Worm (Caenorhabditis elegans) whole organism, L4 larva: ENCODE results near the gene cgp-1.

Source experiments
- D1046.2 ChIP-seq: fragments of 200-800 bp; sonication (Bioruptor generic); IDR thresholded peaks from 2 replicates; pipeline ENCODE4 v1.3.6; 2022; ENCODE audit warnings: missing genetic modification characterization, missing compliant biosample characterization
- F10B5.3 ChIP-seq: sonication (generic microtip); optimal IDR thresholded peaks from 2 replicates; lab custom pipeline; 2016; ENCODE audit warnings: mild to moderate bottlenecking, missing genetic modification characterization, missing compliant biosample characterization
- F49E8.2 ChIP-seq: sonication (generic microtip); optimal IDR thresholded peaks from 2 replicates; lab custom pipeline; 2016; ENCODE audit warnings: missing compliant biosample characterization, mild to moderate bottlenecking, missing genetic modification characterization, borderline replicate concordance
- R02D3.7 ChIP-seq: fragments of 150-350 bp; sonication (generic microtip); optimal IDR thresholded peaks from 3 replicates; lab custom pipeline; 2014; ENCODE audit warnings: missing biosample characterization, missing genetic modification characterization
- Y105C5A.15 ChIP-seq: fragments of 200-800 bp; sonication (Bioruptor generic); IDR thresholded peaks from 2 replicates; pipeline ENCODE4 v1.3.6; 2022; ENCODE audit warnings: missing genetic modification characterization, missing compliant biosample characterization
- Y5F2A.4 ChIP-seq: fragments of 200-800 bp; sonication (Bioruptor generic); optimal IDR thresholded peaks from 2 replicates; lab custom pipeline; 2018; ENCODE audit warnings: mild to moderate bottlenecking, missing genetic modification characterization, missing compliant biosample characterization
- Y75B8A.6 ChIP-seq: fragments of 200-800 bp; sonication (Bioruptor generic); IDR thresholded peaks from 2 replicates; pipeline ENCODE4 v1.3.6; 2022; ENCODE audit warnings: missing genetic modification reagents, missing genetic modification characterization, missing compliant biosample characterization
- ZK546.5 ChIP-seq, 2 experiments: sonication (generic microtip); optimal IDR thresholded peaks; 2 replicates each; lab custom pipeline; 2017; ENCODE audit warnings: missing biosample characterization in 2 of 2, missing genetic modification characterization in 2 of 2
- aha-1 ChIP-seq: fragments of 150-350 bp; peaks from one replicate; lab custom pipeline; 2014; ENCODE audit warnings: missing biosample characterization, missing genetic modification characterization
- arid-1 ChIP-seq: fragments of 200-800 bp; sonication (Bioruptor generic); conservative IDR thresholded peaks from 2 replicates; pipeline ENCODE4 v1.3.6; 2022; ENCODE audit warnings: missing genetic modification reagents, missing genetic modification characterization, missing compliant biosample characterization
- ceh-28 ChIP-seq: fragments of 150-350 bp; optimal IDR thresholded peaks from 2 replicates; lab custom pipeline; 2014; ENCODE audit warnings: missing biosample characterization, missing genetic modification reagents, missing genetic modification characterization
- ceh-44 ChIP-seq: fragments of 200-800 bp; sonication (Bioruptor generic); IDR thresholded peaks from 2 replicates; pipeline ENCODE4 v1.3.6; 2022; ENCODE audit warnings: missing genetic modification reagents, missing genetic modification characterization, missing compliant biosample characterization
- ceh-62 ChIP-seq: sonication (generic microtip); optimal IDR thresholded peaks from 2 replicates; lab custom pipeline; 2017; ENCODE audit warnings: missing biosample characterization, missing genetic modification characterization
- ces-1 ChIP-seq: fragments of 150-350 bp; sonication (generic microtip); optimal IDR thresholded peaks from 4 replicates; lab custom pipeline; 2014; ENCODE audit warnings: missing biosample characterization, missing genetic modification reagents, missing genetic modification characterization
- daf-16 ChIP-seq, 3 experiments: sonication (generic microtip); optimal IDR thresholded peaks; 2 replicates each; lab custom pipeline; 2016 to 2017; ENCODE audit warnings: missing genetic modification characterization in 3 of 3, missing genetic modification reagents in 3 of 3, mild to moderate bottlenecking in 2 of 3, missing compliant biosample characterization in 2 of 3, missing biosample characterization in 1 of 3, moderate library complexity in 1 of 3
- dmd-8 ChIP-seq: fragments of 200-800 bp; sonication (Bioruptor generic); IDR thresholded peaks from 2 replicates; pipeline ENCODE4 v1.3.6; 2022; ENCODE audit warnings: missing genetic modification characterization, missing compliant biosample characterization
- dmd-9 ChIP-seq: fragments of 200-800 bp; sonication (Bioruptor generic); IDR thresholded peaks from 2 replicates; pipeline ENCODE4 v1.3.6; 2022; ENCODE audit warnings: missing genetic modification reagents, missing genetic modification characterization, missing compliant biosample characterization
- dpl-1 ChIP-seq: fragments of 150-350 bp; optimal IDR thresholded peaks from 2 replicates; lab custom pipeline; 2014; ENCODE audit warnings: missing biosample characterization, missing genetic modification reagents, missing genetic modification characterization
- dve-1 ChIP-seq: sonication (generic microtip); optimal IDR thresholded peaks from 2 replicates; lab custom pipeline; 2017; ENCODE audit warnings: antibody characterized with exemption, mild to moderate bottlenecking, missing genetic modification characterization, missing compliant biosample characterization; ENCODE audit not compliant: insufficient read depth
- egl-43 ChIP-seq: fragments of 200-800 bp; sonication (Bioruptor generic); IDR thresholded peaks from 2 replicates; pipeline ENCODE4 v1.3.6; 2022; ENCODE audit warnings: missing genetic modification reagents, missing genetic modification characterization, missing compliant biosample characterization
- fkh-10 ChIP-seq: fragments of 150-350 bp; optimal IDR thresholded peaks from 2 replicates; lab custom pipeline; 2014; ENCODE audit warnings: missing biosample characterization, missing genetic modification reagents, missing genetic modification characterization
- fos-1 ChIP-seq: fragments of 150-350 bp; optimal IDR thresholded peaks from 2 replicates; lab custom pipeline; 2014; ENCODE audit warnings: missing biosample characterization, missing genetic modification characterization
- hif-1 ChIP-seq, 2 experiments: sonication (generic microtip); optimal IDR thresholded peaks; 2 replicates each; lab custom pipeline; 2016 to 2017; ENCODE audit warnings: missing compliant biosample characterization in 2 of 2, missing genetic modification characterization in 2 of 2, missing genetic modification reagents in 2 of 2, missing genotype in 2 of 2, mild to moderate bottlenecking in 1 of 2
- hlh-11 ChIP-seq: fragments of 200-800 bp; sonication (Bioruptor generic); optimal IDR thresholded peaks from 2 replicates; lab custom pipeline; 2018; ENCODE audit warnings: mild to moderate bottlenecking, missing genetic modification characterization, missing compliant biosample characterization
- lin-15B ChIP-seq: fragments of 150-350 bp; sonication (generic microtip); optimal IDR thresholded peaks from 3 replicates; lab custom pipeline; 2014; ENCODE audit warnings: missing biosample characterization, missing genetic modification characterization
- lin-38 ChIP-seq: fragments of 200-800 bp; sonication (Bioruptor generic); IDR thresholded peaks from 2 replicates; pipeline ENCODE4 v1.3.6; 2022; ENCODE audit warnings: missing genetic modification reagents, missing genetic modification characterization, missing compliant biosample characterization
- lin-39 ChIP-seq: fragments of 150-350 bp; optimal IDR thresholded peaks from 2 replicates; lab custom pipeline; 2014; ENCODE audit warnings: missing biosample characterization, missing genetic modification reagents, missing genetic modification characterization
- lir-3 ChIP-seq: sonication (generic microtip); optimal IDR thresholded peaks from 2 replicates; lab custom pipeline; 2016; ENCODE audit warnings: mild to moderate bottlenecking, missing genetic modification characterization, missing compliant biosample characterization
- lsy-2 ChIP-seq, 2 experiments: fragments of 150-350 bp in 1 of 2; sonication (generic microtip) in 1 of 2; optimal IDR thresholded peaks; 2 replicates each; lab custom pipeline; 2014 to 2017; ENCODE audit warnings: missing biosample characterization in 2 of 2, missing genetic modification characterization in 2 of 2
- madf-9 ChIP-seq: fragments of 200-800 bp; sonication (Bioruptor generic); conservative IDR thresholded peaks from 2 replicates; pipeline ENCODE4 v1.3.6; 2022; ENCODE audit warnings: missing genetic modification reagents, missing genetic modification characterization, missing compliant biosample characterization
- mdl-1 ChIP-seq, 2 experiments: fragments of 150-350 bp in 1 of 2; sonication (generic microtip) in 1 of 2; optimal IDR thresholded peaks; 2 replicates each; lab custom pipeline; 2014 to 2017; ENCODE audit warnings: missing biosample characterization in 2 of 2, missing genetic modification characterization in 2 of 2
- mes-2 ChIP-seq: sonication (generic microtip); optimal IDR thresholded peaks from 2 replicates; lab custom pipeline; 2016; ENCODE audit warnings: missing genotype, mild to moderate bottlenecking, missing genetic modification characterization, missing compliant biosample characterization; ENCODE audit not compliant: poor library complexity, severe bottlenecking
- mxl-2 ChIP-seq: fragments of 200-800 bp; sonication (Bioruptor generic); conservative IDR thresholded peaks from 2 replicates; pipeline ENCODE4 v1.3.6; 2022; ENCODE audit warnings: missing genetic modification reagents, missing genetic modification characterization, missing compliant biosample characterization
- nhr-111 ChIP-seq: fragments of 200-800 bp; sonication (Bioruptor generic); optimal IDR thresholded peaks from 2 replicates; lab custom pipeline; 2018; ENCODE audit warnings: mild to moderate bottlenecking, missing genetic modification characterization, missing compliant biosample characterization
- nhr-25 ChIP-seq: sonication (generic microtip); optimal IDR thresholded peaks from 2 replicates; lab custom pipeline; 2017; ENCODE audit warnings: missing genetic modification characterization, mild to moderate bottlenecking, missing compliant biosample characterization, antibody characterized with exemption, moderate library complexity, borderline replicate concordance; ENCODE audit not compliant: insufficient read depth
- nhr-28 ChIP-seq: fragments of 150-350 bp; optimal IDR thresholded peaks from 2 replicates; lab custom pipeline; 2014; ENCODE audit warnings: missing biosample characterization, missing genetic modification characterization
- nhr-76 ChIP-seq: fragments of 150-350 bp; optimal IDR thresholded peaks from 2 replicates; lab custom pipeline; 2014; ENCODE audit warnings: missing biosample characterization, missing genetic modification characterization
- pha-4 ChIP-seq, 2 experiments: fragments of 150-350 bp in 1 of 2; fragments of 200-800 bp in 1 of 2; sonication (Bioruptor generic) in 1 of 2; IDR thresholded peaks in 1 of 2; optimal IDR thresholded peaks in 1 of 2; 2 replicates each; pipeline versions ENCODE4 v1.3.6 to Lab custom; 2014 to 2022; ENCODE audit warnings: missing genetic modification characterization in 2 of 2, missing genetic modification reagents in 2 of 2, missing biosample characterization in 1 of 2, missing compliant biosample characterization in 1 of 2
- saeg-2 ChIP-seq: fragments of 200-800 bp; sonication (Bioruptor generic); IDR thresholded peaks from 2 replicates; pipeline ENCODE4 v1.3.6; 2022; ENCODE audit warnings: missing genetic modification reagents, missing genetic modification characterization, missing compliant biosample characterization
- sdz-12 ChIP-seq: fragments of 200-800 bp; sonication (Bioruptor generic); optimal IDR thresholded peaks from 2 replicates; lab custom pipeline; 2018; ENCODE audit warnings: mild to moderate bottlenecking, missing genetic modification characterization, missing compliant biosample characterization
- skn-1 ChIP-seq: fragments of 150-350 bp; optimal IDR thresholded peaks from 2 replicates; lab custom pipeline; 2014; ENCODE audit warnings: missing biosample characterization, missing genetic modification characterization
- snpc-1.2 ChIP-seq: fragments of 200-800 bp; sonication (Bioruptor generic); IDR thresholded peaks from 2 replicates; pipeline ENCODE4 v1.3.6; 2022; ENCODE audit warnings: missing genetic modification reagents, missing genetic modification characterization, missing compliant biosample characterization
- tra-1 ChIP-seq: fragments of 200-800 bp; sonication (Bioruptor generic); IDR thresholded peaks from 2 replicates; pipeline ENCODE4 v1.3.6; 2022; ENCODE audit warnings: missing genetic modification reagents, missing genetic modification characterization, missing compliant biosample characterization
- unc-130 ChIP-seq: sonication (generic microtip); optimal IDR thresholded peaks from 2 replicates; lab custom pipeline; 2016; ENCODE audit warnings: missing genetic modification reagents, missing genetic modification characterization, missing compliant biosample characterization
- unc-39 ChIP-seq: sonication (generic microtip); optimal IDR thresholded peaks from 2 replicates; lab custom pipeline; 2017; ENCODE audit warnings: missing biosample characterization, missing genetic modification characterization
- unc-62 ChIP-seq, 3 experiments: fragments of 150-350 bp in 1 of 3; sonication (generic microtip); optimal IDR thresholded peaks in 2 of 3; peaks in 1 of 3; 1 replicate in 1 of 3; 2 replicates in 2 of 3; lab custom pipeline; 2014 to 2017; ENCODE audit warnings: missing biosample characterization in 3 of 3, missing genetic modification characterization in 3 of 3, missing genetic modification reagents in 3 of 3, missing genotype in 1 of 3
- zfp-2 ChIP-seq: sonication (generic microtip); optimal IDR thresholded peaks from 2 replicates; lab custom pipeline; 2016; ENCODE audit warnings: mild to moderate bottlenecking, missing genetic modification characterization, missing compliant biosample characterization

The cgp-1 gene

ce11 chrV:123915-124314 lies 1.3 kb upstream of the cgp-1 start (continued):
- TF ChIP-seq pha-4 (GFP tag; IDR thresholded peaks at IDR 0.05; lab: Robert Waterston, UW) (no peak), pha-4 (tag; optimal IDR thresholded peaks at IDR 0.05; lab: Kevin White, UChicago) (no peak), ces-1 (no peak), lin-38 (GFP tag; lab: Robert Waterston, UW) (peak; percentile 24), dve-1 (tag; lab: Kevin White, UChicago) (no peak), hlh-11 (tag; lab: Kevin White, UChicago) (no peak), arid-1 (GFP tag; lab: Robert Waterston, UW) (0 out of 2 replicates have a peak, but pooled peaks have one; percentile 18), lin-15B (tag; lab: Kevin White, UChicago) (no peak), D1046.2 (no peak), skn-1 (no peak), saeg-2 (GFP tag; lab: Robert Waterston, UW) (no peak), ceh-28 (tag; lab: Kevin White, UChicago) (no peak), unc-130 (GFP tag; lab: Kevin White, UChicago) (no peak), tra-1 (GFP tag; lab: Robert Waterston, UW) (no peak), fos-1 (tag; lab: Kevin White, UChicago) (no peak), mes-2 (tag; lab: Kevin White, UChicago) (no peak)

DNA sequence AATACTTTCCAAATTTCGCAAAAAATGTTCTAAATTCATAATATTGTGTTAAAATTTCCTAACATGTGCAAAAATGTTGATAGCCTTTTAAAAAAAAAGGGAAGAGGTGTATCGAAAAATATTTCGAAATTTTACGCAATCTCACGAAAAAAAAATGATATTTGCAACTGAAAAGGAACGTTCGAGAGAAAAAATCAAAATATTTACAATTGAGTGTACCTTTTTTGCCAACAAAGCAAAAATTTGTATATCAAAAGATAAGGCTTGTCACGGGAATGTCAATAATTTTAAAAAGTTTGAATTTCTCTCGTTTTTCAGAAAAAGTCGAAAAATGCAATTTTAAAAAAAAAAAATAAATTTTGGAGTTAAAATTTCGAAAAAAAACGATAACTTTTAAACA lies 924 bp upstream of the cgp-1 start:
- TF ChIP-seq fkh-10: no peak
- no peak for TF ChIP-seq lir-3 (tag; lab: Kevin White, UChicago)
- no peak for TF ChIP-seq nhr-28 (tag; lab: Kevin White, UChicago)
- TF ChIP-seq ceh-44 (GFP tag; lab: Robert Waterston, UW): no peak
- TF ChIP-seq Y105C5A.15: no peak
- TF ChIP-seq snpc-1.2: no peak
- TF ChIP-seq unc-62 (GFP tag; optimal IDR thresholded peaks at IDR 0.05 in 1 of 2; lab: Kevin White, UChicago): no peak
- TF ChIP-seq unc-62 (tag; optimal IDR thresholded peaks at IDR 0.05; lab: Kevin White, UChicago): no peak
- TF ChIP-seq saeg-2 (GFP tag; lab: Robert Waterston, UW): 0 out of 2 replicates have a peak, but pooled peaks have one; percentile 28
- TF ChIP-seq ceh-62 (tag; lab: Kevin White, UChicago): no peak
- no peak for TF ChIP-seq zfp-2 (tag; lab: Kevin White, UChicago)
- TF ChIP-seq ZK546.5 (tag; optimal IDR thresholded peaks at IDR 0.05; lab: Kevin White, UChicago): no peak
- no peak for TF ChIP-seq egl-43 (GFP tag; lab: Robert Waterston, UW)
- peak in 1 of 2 experiments; percentile 45 for TF ChIP-seq lsy-2 (tag; optimal IDR thresholded peaks at IDR 0.05; lab: Kevin White, UChicago)
- no peak for TF ChIP-seq mdl-1 (tag; optimal IDR thresholded peaks at IDR 0.05; lab: Kevin White, UChicago)
- no peak for TF ChIP-seq F49E8.2 (tag; lab: Kevin White, UChicago)
- no peak for TF ChIP-seq dmd-8 (GFP tag; lab: Robert Waterston, UW)
- no peak for TF ChIP-seq Y5F2A.4 (GFP tag; lab: Kevin White, UChicago)
- TF ChIP-seq F10B5.3 (tag; lab: Kevin White, UChicago): no peak
- TF ChIP-seq Y75B8A.6 (GFP tag; lab: Robert Waterston, UW): no peak
- no peak for TF ChIP-seq D1046.2
- TF ChIP-seq tra-1 (GFP tag; lab: Robert Waterston, UW): no peak
- peak in 1 of 2 experiments; percentile 12 for TF ChIP-seq hif-1 (tag; optimal IDR thresholded peaks at IDR 0.05; lab: Kevin White, UChicago)
- TF ChIP-seq lin-39 (tag; lab: Kevin White, UChicago): no peak
- TF ChIP-seq skn-1: no peak
- no peak for TF ChIP-seq unc-39 (tag; lab: Kevin White, UChicago)
- no peak for TF ChIP-seq mxl-2
- TF ChIP-seq daf-16 (GFP tag; optimal IDR thresholded peaks at IDR 0.05; lab: Kevin White, UChicago): peak in 1 of 2 experiments; percentile 46
- peak; percentile 72 for TF ChIP-seq daf-16 (tag; optimal IDR thresholded peaks at IDR 0.05; lab: Kevin White, UChicago)
- TF ChIP-seq sdz-12 (GFP tag; lab: Kevin White, UChicago): no peak
- TF ChIP-seq aha-1 (tag; lab: Kevin White, UChicago): no peak
- TF ChIP-seq dmd-9 (GFP tag; lab: Robert Waterston, UW): no peak
- no peak for TF ChIP-seq nhr-111 (GFP tag; lab: Kevin White, UChicago)
- TF ChIP-seq ces-1: no peak
- TF ChIP-seq dpl-1 (GFP tag; lab: Kevin White, UChicago): no peak
- no peak for TF ChIP-seq madf-9 (GFP tag; lab: Robert Waterston, UW)
- no peak for TF ChIP-seq fos-1 (tag; lab: Kevin White, UChicago)
- no peak for TF ChIP-seq nhr-25 (tag; lab: Kevin White, UChicago)
- no peak for TF ChIP-seq R02D3.7
- no peak for TF ChIP-seq nhr-76
